Fruit fly (Drosophila melanogaster): ENCODE results near the gene CG4558.

CG4558 gene

dm6 chrX:6853384-6853783, 3.8 kb downstream of the CG4558 start (continued):
- TF ChIP-seq sima (GFP tag; optimal IDR thresholded peaks at IDR 0.05) (no peak), scrt (GFP tag; optimal IDR thresholded peaks at IDR 0.05) (no peak), Dad (GFP tag; optimal IDR thresholded peaks at IDR 0.05) (no peak), CG31441 (GFP tag; IDR thresholded peaks at IDR 0.05) (no peak), gro (GFP tag; optimal IDR thresholded peaks at IDR 0.05) (peak; percentile 26), en (GFP tag; optimal IDR thresholded peaks at IDR 0.05) (no peak), CG12942 (GFP tag; optimal IDR thresholded peaks at IDR 0.05) (no peak), sens (GFP tag) (peak; percentile 36), Nf-YB (GFP tag; optimal IDR thresholded peaks at IDR 0.05) (no peak), usp (GFP tag; optimal IDR thresholded peaks at IDR 0.05) (no peak), Xbp1 (GFP tag; optimal IDR thresholded peaks at IDR 0.05) (no peak), hth (optimal IDR thresholded peaks at IDR 0.05) (no peak), Awh (GFP tag; IDR thresholded peaks at IDR 0.05) (no peak), CG8388 (GFP tag; optimal IDR thresholded peaks at IDR 0.05) (no peak), CoRest (tag; optimal IDR thresholded peaks at IDR 0.05) (peak; percentile 26), Lhr (GFP tag; optimal IDR thresholded peaks at IDR 0.05) (no peak), nom (GFP tag; optimal IDR thresholded peaks at IDR 0.05) (peak; percentile 63), D19B (GFP tag; optimal IDR thresholded peaks at IDR 0.05) (no peak), CG3281 (GFP tag; optimal IDR thresholded peaks at IDR 0.05) (no peak), caup (GFP tag; optimal IDR thresholded peaks at IDR 0.05; ENCODE audit: severe bottlenecking) (no peak), Dfd (GFP tag; optimal IDR thresholded peaks at IDR 0.05) (no peak), gce (GFP tag; IDR thresholded peaks at IDR 0.05) (no peak; the same call in 2 of the 3 replicates), CTCF (GFP tag; optimal IDR thresholded peaks at IDR 0.05) (no peak), CG17385 (GFP tag; optimal IDR thresholded peaks at IDR 0.05) (peak; percentile 93), CG4424 (GFP tag; optimal IDR thresholded peaks at IDR 0.05) (no peak), D19A (tag; optimal IDR thresholded peaks at IDR 0.05) (no peak), tio (GFP tag; optimal IDR thresholded peaks at IDR 0.05) (no peak), klu (GFP tag; IDR thresholded peaks at IDR 0.05) (no peak), CG16863 (GFP tag; optimal IDR thresholded peaks at IDR 0.05) (no peak), abd-A (tag; optimal IDR thresholded peaks at IDR 0.05) (peak; percentile 99), Scr (GFP tag; IDR thresholded peaks at IDR 0.05; ENCODE audit: partially characterized antibody) (no peak), Dek (tag; optimal IDR thresholded peaks at IDR 0.05) (no peak), Myb (GFP tag; optimal IDR thresholded peaks at IDR 0.05) (no peak), CG6765 (GFP tag; optimal IDR thresholded peaks at IDR 0.05) (no peak), CG10543 (GFP tag; optimal IDR thresholded peaks at IDR 0.05) (peak; percentile 91), tin (GFP tag; optimal IDR thresholded peaks at IDR 0.05) (no peak), BtbVII (GFP tag; optimal IDR thresholded peaks at IDR 0.05) (no peak), NC2β (GFP tag; optimal IDR thresholded peaks at IDR 0.05) (no peak), CG10366 (GFP tag; IDR thresholded peaks at IDR 0.05) (no peak), CG8478 (optimal IDR thresholded peaks at IDR 0.05) (no peak), Adf1 (GFP tag; IDR thresholded peaks at IDR 0.05) (peak; percentile 70; the same call in 1 of the 2 replicates), CG17328 (GFP tag; IDR thresholded peaks at IDR 0.05) (no peak), Atf6 (GFP tag; IDR thresholded peaks at IDR 0.05) (no peak), Elba2 (GFP tag; optimal IDR thresholded peaks at IDR 0.05) (no peak), Pdp1 (GFP tag; optimal IDR thresholded peaks at IDR 0.05) (no peak), gcm2 (GFP tag; optimal IDR thresholded peaks at IDR 0.05) (no peak), Ada2b (GFP tag; IDR thresholded peaks at IDR 0.05) (no peak), mld (GFP tag; IDR thresholded peaks at IDR 0.05; ENCODE audit: partially characterized antibody) (no peak), Sry-β (GFP tag; optimal IDR thresholded peaks at IDR 0.05) (no peak), CG2116 (GFP tag; optimal IDR thresholded peaks at IDR 0.05) (no peak), CG14710 (tag; optimal IDR thresholded peaks at IDR 0.05) (no peak), vfl (GFP tag; optimal IDR thresholded peaks at IDR 0.05) (no peak), CG7987 (GFP tag; optimal IDR thresholded peaks at IDR 0.05) (peak; percentile 39)

All from whole organism, embryonic.